Worm (Caenorhabditis elegans) whole organism, midembryonic: ENCODE measurements around the gene pes-5.

Source experiments
- T22C8.4 ChIP-seq: fragments of 200-800 bp; sonication (Bioruptor generic); IDR thresholded peaks from 2 replicates; pipeline ENCODE4 v1.3.6; 2022; ENCODE audit warnings: missing genetic modification characterization, missing compliant biosample characterization
- cog-1 ChIP-seq: sonication (generic microtip); optimal IDR thresholded peaks from 2 replicates; lab custom pipeline; 2016; ENCODE audit warnings: missing genetic modification characterization, missing compliant biosample characterization
- flt-1 ChIP-seq: fragments of 200-800 bp; sonication (Bioruptor generic); IDR thresholded peaks from 2 replicates; pipeline ENCODE4 v1.3.6; 2022; ENCODE audit warnings: missing genetic modification characterization, missing compliant biosample characterization
- klf-2 ChIP-seq: fragments of 200-800 bp; sonication (Bioruptor generic); conservative IDR thresholded peaks from 2 replicates; pipeline ENCODE4 v1.3.6; 2022; ENCODE audit warnings: missing genetic modification reagents, missing genetic modification characterization, missing compliant biosample characterization
- med-1 ChIP-seq: sonication (generic microtip); optimal IDR thresholded peaks from 2 replicates; lab custom pipeline; 2017; ENCODE audit warnings: missing genetic modification characterization, mild to moderate bottlenecking, missing compliant biosample characterization, antibody characterized with exemption, missing genetic modification reagents; ENCODE audit not compliant: insufficient read depth
- ref-1 ChIP-seq: fragments of 200-800 bp; sonication (Bioruptor generic); conservative IDR thresholded peaks from 2 replicates; pipeline ENCODE4 v1.3.6; 2022; ENCODE audit warnings: missing genetic modification reagents, missing genetic modification characterization, missing compliant biosample characterization
- tab-1 ChIP-seq: fragments of 200-800 bp; sonication (Bioruptor generic); IDR thresholded peaks from 2 replicates; pipeline ENCODE4 v1.3.6; 2022; ENCODE audit warnings: missing genetic modification characterization, missing compliant biosample characterization
- ztf-23 ChIP-seq: fragments of 200-800 bp; sonication (Bioruptor generic); IDR thresholded peaks from 2 replicates; pipeline ENCODE4 v1.3.6; 2022; ENCODE audit warnings: missing genetic modification reagents, missing genetic modification characterization, missing compliant biosample characterization
- ztf-29 ChIP-seq: fragments of 200-800 bp; sonication (Bioruptor generic); IDR thresholded peaks from 2 replicates; pipeline ENCODE4 v1.3.6; 2022; ENCODE audit warnings: missing genetic modification reagents, missing genetic modification characterization, missing compliant biosample characterization

pes-5 gene

DNA sequence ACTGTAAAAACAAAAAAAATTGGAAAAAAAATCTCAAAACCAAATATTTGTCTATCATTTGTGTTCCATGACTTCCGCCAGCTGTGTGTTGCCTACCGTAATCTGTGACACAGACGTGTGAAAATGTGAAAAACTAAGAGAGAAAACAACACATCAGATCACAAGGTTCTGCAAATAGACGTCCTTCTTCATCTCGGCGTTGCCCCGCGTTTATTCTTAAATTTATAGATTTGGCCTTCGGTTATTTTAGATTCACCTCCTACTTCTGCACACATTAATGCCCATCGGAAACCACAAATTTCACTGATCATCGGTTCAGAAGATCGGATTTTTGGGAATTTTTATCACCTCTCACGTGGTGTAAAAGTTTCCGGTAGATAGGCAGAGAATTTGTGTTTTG is 9.3 kb upstream of the pes-5 start:
- no peak for TF ChIP-seq tab-1
- TF ChIP-seq ztf-29 (GFP tag; lab: Robert Waterston, UW) = no peak
- no peak for TF ChIP-seq ref-1 (GFP tag; lab: Robert Waterston, UW)
- no peak for TF ChIP-seq flt-1 (GFP tag; lab: Robert Waterston, UW)
- no peak for TF ChIP-seq ztf-23 (GFP tag; lab: Robert Waterston, UW)
- no peak for TF ChIP-seq med-1 (GFP tag; lab: Kevin White, UChicago)
- no peak for TF ChIP-seq T22C8.4 (GFP tag; lab: Robert Waterston, UW)
- no peak for TF ChIP-seq cog-1 (tag; lab: Kevin White, UChicago)
- TF ChIP-seq klf-2 (GFP tag; lab: Robert Waterston, UW) = no peak

DNA sequence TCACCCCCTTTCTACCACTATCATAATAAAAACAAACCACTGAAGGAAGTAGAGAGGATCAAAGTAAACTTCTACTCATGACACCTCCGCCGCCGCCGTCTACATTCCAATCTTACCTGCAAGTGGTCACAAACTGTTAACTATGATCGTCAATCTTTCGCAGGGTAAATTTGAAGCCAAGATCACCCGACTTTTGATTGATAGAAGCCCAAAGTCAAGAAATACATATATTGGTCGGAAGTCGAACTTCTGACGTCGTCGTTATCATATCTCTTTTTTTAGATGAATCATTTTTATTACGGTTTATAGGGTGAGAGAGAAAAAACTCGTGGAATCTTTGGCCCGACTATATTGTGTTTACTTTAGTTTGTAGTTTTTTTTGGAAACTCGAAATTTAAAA is 8.5 kb upstream of the pes-5 start:
- TF ChIP-seq ztf-23 (GFP tag; lab: Robert Waterston, UW) (no peak), tab-1 (no peak), cog-1 (tag; lab: Kevin White, UChicago) (no peak), flt-1 (GFP tag; lab: Robert Waterston, UW) (no peak), med-1 (GFP tag; lab: Kevin White, UChicago) (no peak), ztf-29 (GFP tag; lab: Robert Waterston, UW) (no peak), ref-1 (GFP tag; lab: Robert Waterston, UW) (no peak), T22C8.4 (GFP tag; lab: Robert Waterston, UW) (no peak), klf-2 (GFP tag; lab: Robert Waterston, UW) (no peak)

DNA sequence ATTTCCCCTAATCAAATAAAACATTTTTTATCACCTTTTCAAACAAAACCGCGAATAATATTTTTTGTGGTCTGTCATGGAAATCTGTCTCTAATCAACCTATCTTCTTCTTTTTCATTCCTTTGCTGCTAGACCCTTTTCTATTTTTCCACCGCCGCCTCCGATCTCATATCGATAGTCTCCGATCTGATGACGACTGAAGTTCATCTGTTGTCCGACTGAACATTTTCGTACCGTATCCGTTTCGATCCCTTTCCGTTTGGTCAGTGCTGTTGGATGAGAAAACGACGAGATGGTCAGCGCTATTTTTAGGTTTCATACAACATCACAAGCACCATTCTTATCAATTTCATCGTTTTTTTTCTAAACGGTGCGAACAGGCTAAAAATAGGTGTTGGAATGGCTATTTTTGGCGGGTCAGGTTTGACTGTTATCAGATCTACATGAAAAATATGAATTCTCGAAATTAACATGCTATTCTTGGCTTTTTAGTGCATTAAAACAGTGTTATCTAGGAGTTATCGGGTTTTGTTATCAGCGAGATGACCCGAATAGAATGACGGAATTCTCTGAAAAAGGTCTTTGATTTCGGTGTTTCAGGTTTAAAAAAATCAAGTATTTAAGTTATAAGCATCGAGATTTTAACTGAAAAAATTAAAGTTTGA is 6.9 kb upstream of the pes-5 start:
- TF ChIP-seq flt-1 (GFP tag; lab: Robert Waterston, UW) = no peak
- no peak for TF ChIP-seq ref-1 (GFP tag; lab: Robert Waterston, UW)
- no peak for TF ChIP-seq cog-1 (tag; lab: Kevin White, UChicago)

DNA sequence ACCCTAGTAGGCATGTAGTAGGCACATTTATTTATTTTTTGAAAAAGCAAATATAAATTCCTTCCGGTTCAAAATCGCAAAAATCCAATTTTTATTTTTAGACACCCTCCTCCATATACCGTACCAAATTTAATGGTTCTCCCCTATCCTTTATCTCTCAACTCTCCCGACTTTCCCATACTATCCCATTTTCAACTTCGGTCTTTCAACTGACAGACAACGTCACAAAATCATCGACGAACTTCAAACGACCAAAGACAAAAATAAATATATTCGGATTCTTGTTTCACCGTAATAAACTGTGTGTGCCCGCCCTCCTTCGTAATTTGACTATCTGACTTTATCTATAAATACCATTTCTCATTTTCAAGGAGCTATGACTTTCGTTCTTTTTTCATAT is 5.4 kb upstream of the pes-5 start, which contains the start of gene T27D12.6:
Gene T27D12.6 (plus strand): TSS at position 301 of the 400 bp plus-strand sequence.
- TF ChIP-seq flt-1 (GFP tag; lab: Robert Waterston, UW) (no peak), ztf-29 (GFP tag; lab: Robert Waterston, UW) (no peak)

DNA sequence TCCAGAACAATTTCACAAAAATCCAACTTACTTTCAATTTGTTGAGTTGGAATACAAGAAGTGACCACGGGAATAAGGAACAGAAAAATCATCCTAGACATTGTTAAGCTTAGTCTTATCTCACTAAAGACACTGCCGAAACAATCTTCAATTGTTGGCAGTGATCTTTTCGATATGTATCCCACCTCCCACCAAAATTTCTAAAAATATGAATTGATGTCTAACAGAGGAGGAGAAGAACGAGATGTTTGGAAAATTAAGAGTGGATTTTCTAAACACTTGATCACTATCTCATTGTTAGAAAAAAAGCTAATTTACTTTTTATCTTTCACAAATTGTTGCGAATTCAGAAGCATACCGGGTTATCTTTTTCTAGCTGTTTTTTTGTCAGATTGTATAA is 2.7 kb upstream of the pes-5 start, which contains the start of gene clec-144:
Gene clec-144 (minus strand): TSS at position 101 of the 400 bp plus-strand sequence.
- TF ChIP-seq ztf-29 (GFP tag; lab: Robert Waterston, UW) (no peak), ref-1 (GFP tag; lab: Robert Waterston, UW) (no peak), tab-1 (no peak), ztf-23 (GFP tag; lab: Robert Waterston, UW) (no peak), klf-2 (GFP tag; lab: Robert Waterston, UW) (no peak)

DNA sequence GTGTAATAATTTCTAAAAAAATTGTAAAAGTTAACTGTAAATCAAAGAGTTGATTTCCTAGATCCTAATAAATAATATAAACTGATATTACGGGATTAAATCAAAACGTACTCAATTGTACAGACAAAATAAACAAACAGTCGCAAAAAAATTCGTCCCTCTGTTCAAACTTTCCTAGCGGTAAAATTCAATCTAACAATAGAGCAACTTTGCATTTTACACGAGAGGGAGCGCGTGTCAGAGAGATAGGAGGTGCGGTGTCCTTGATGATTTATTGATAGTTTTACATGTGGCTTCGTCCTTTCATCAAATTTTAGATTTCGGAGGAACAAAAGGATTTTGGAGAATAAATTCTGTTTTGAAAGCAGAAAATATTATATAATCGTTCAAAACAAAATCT is 781 bp upstream of the pes-5 start:
- TF ChIP-seq cog-1 (tag; lab: Kevin White, UChicago) = no peak
- TF ChIP-seq ztf-23 (GFP tag; lab: Robert Waterston, UW) = no peak
- TF ChIP-seq klf-2 (GFP tag; lab: Robert Waterston, UW) = no peak
- TF ChIP-seq ref-1 (GFP tag; lab: Robert Waterston, UW) = no peak
- TF ChIP-seq T22C8.4 (GFP tag; lab: Robert Waterston, UW) = no peak
- TF ChIP-seq flt-1 (GFP tag; lab: Robert Waterston, UW) = no peak

DNA sequence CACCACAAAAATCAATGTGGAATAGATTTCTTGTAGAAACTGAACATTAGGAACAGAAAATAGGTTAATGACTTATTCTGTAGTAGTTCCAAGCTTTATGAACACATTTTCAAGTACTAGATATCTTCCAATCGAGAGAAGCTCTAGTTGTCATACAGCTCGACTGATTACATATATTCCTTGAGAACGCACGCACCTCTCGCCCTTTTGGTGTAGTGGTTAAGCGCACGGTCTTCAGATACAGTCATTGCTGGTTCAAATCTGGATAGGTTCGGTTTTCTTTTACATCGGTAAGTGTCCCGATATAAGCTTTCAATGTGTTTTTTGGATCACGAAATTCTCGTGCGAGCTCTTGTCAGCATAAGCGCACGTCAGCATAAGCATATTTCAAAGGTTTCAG is 5.1 kb downstream of the pes-5 start:
- TF ChIP-seq tab-1 (0 out of 2 replicates have a peak, but pooled peaks have one; percentile 59), flt-1 (GFP tag; lab: Robert Waterston, UW) (0 out of 2 replicates have a peak, but pooled peaks have one; percentile 53), ztf-23 (GFP tag; lab: Robert Waterston, UW) (0 out of 2 replicates have a peak, but pooled peaks have one; percentile 35)

DNA sequence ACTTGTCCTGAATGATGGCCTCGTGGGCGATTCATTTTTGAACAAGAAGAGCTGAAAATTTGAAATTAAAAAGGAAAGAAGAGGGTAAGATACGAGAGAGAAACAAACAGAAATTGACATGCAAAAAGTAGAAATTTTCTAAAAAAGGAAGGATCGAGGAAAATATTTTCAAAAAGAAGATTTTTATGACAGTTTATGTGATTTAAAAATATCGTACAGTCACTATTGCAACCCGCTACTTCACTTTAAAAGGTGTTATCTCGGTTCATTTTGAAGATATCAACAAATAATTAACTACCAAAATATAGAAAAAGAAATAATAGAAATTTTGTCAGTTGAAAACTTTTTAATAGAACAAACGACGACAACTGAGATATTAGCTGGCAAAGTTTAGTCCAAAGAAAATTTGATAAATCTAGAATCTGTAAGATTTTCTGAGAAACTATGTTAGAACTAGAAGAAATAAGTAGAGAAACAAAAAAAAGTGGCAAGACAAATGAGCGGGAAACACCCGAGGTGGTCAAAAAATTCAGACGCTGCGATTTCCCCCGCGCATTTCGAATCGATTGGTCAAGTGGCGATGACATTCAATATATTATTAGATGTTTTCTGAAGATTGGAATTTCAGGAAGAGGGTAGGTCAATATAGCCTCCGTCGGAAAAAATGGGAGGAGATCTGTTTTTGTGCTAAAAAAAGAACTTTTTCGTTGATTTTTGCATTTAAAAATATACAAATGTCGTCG is 6.1 kb downstream of the pes-5 start, which contains the start of gene Y6D1A.1:
Gene Y6D1A.1 (minus strand): TSS at position 51 of the 743 bp plus-strand sequence.
- no peak for TF ChIP-seq ztf-29 (GFP tag; lab: Robert Waterston, UW)
- no peak for TF ChIP-seq ref-1 (GFP tag; lab: Robert Waterston, UW)
- no peak for TF ChIP-seq med-1 (GFP tag; lab: Kevin White, UChicago)
- no peak for TF ChIP-seq flt-1 (GFP tag; lab: Robert Waterston, UW)
- TF ChIP-seq ztf-23 (GFP tag; lab: Robert Waterston, UW) = no peak
- no peak for TF ChIP-seq cog-1 (tag; lab: Kevin White, UChicago)
- no peak for TF ChIP-seq T22C8.4 (GFP tag; lab: Robert Waterston, UW)
- TF ChIP-seq klf-2 (GFP tag; lab: Robert Waterston, UW) = no peak
- no peak for TF ChIP-seq tab-1

DNA sequence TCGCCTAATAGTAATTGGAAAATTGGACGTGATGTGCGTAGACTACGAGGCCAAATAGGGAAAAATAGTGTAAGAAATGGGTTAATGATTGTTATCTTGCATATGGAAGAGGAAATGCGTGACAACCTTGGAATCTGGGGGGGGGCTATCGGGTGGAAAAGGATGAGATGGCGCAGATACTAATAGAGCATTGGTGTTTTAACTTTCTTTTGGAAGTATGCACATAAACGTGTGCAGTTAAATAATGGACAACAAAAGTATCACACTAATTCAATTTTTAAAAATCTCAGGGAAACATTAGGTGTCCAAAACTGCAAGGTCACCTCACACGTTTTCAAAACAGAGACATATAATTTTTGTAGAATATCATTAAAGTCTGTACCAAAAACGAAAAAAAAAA is 10.0 kb downstream of the pes-5 start, which contains the start of gene Y6D1A.2:
Gene Y6D1A.2 (minus strand): TSS at position 101 of the 400 bp plus-strand sequence.
- TF ChIP-seq klf-2 (GFP tag; lab: Robert Waterston, UW) (no peak), ref-1 (GFP tag; lab: Robert Waterston, UW) (no peak), med-1 (GFP tag; lab: Kevin White, UChicago) (no peak), tab-1 (no peak), T22C8.4 (GFP tag; lab: Robert Waterston, UW) (no peak), flt-1 (GFP tag; lab: Robert Waterston, UW) (no peak), ztf-23 (GFP tag; lab: Robert Waterston, UW) (no peak), cog-1 (tag; lab: Kevin White, UChicago) (no peak), ztf-29 (GFP tag; lab: Robert Waterston, UW) (no peak)
